Fruit fly (Drosophila melanogaster) whole organism, pupa: ENCODE results near the gene CG34012.

ENCODE experiments used
- CG32121 ChIP-seq: fragments of 200-800 bp; sonication (Bioruptor generic); IDR thresholded peaks from 2 replicates; pipeline ENCODE4 v1.3.6; 2022; ENCODE audit warnings: missing biosample characterization, missing genetic modification characterization
- CG9948 ChIP-seq: fragments of 200-800 bp; sonication (Bioruptor generic); optimal IDR thresholded peaks from 2 replicates; lab custom pipeline; 2018; ENCODE audit warnings: missing biosample characterization, mild to moderate bottlenecking, missing genetic modification characterization, moderate library complexity
- EcR ChIP-seq: fragments of 200-800 bp; sonication (Bioruptor generic); optimal IDR thresholded peaks from 3 replicates; lab custom pipeline; 2019; ENCODE audit warnings: missing biosample characterization, missing genetic modification characterization, mild to moderate bottlenecking, moderate library complexity, missing genetic modification reagents
- Pif1A ChIP-seq: fragments of 200-800 bp; sonication (Bioruptor generic); optimal IDR thresholded peaks from 3 replicates; lab custom pipeline; 2016; ENCODE audit warnings: missing biosample characterization, missing genetic modification characterization

DNA sequence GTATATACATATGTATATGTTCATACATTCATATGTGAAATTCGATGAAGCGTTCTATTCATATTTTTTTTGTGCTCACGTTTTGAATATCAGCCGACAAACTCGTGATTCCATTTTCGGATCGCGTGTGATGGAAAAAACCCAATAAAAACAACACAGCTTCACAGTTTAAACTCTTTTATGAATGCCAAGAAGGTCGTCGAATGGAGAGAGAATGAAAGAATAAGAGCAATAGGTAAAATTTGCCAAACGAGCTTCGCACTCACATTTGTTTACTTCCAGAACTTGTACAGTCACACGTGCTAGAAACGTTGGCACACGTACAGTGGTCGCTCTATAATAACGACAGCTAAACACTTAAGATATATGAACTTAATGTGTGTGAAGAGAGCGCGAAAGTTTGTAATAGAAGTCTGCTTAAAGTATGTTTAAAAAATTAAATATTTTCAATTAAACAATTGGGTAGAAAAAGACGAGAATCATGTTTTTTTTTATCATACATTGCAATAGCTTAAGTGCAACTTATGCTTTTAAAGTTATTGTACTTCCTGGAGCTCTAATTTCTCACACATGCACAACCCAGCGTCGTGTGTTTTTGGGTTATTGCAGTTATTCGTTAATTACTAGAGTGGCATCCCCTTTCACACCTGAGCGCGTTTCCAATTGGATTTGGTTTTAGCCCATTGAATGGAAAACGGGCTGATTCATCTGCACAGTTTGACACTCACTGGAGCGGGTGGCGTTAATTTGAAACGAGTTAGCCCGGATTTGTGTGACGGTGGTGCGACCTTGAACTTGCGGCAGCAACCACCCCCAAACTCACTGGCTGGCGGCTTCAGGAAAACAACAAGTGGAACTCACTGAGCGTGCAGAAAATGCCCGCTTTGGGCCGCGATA, 16.6 kb upstream of the CG34012 start:
- TF ChIP-seq CG32121 (no peak), CG9948 (tag; lab: Kevin White, UChicago) (no peak), Pif1A (GFP tag; lab: Kevin White, UChicago) (no peak), EcR (GFP tag; lab: Kevin White, UChicago) (no peak)
